Worm (Caenorhabditis elegans) whole organism, L3 larva: Measurements from ENCODE around the gene C09G9.1.

ENCODE experiments used
- R02D3.7 ChIP-seq: fragments of 150-350 bp; optimal IDR thresholded peaks from 2 replicates; lab custom pipeline; 2014; ENCODE audit warnings: missing biosample characterization, missing genetic modification characterization
- aly-2 ChIP-seq: fragments of 150-350 bp; optimal IDR thresholded peaks from 2 replicates; lab custom pipeline; 2014; ENCODE audit warnings: missing biosample characterization, missing genetic modification characterization
- ceh-16 ChIP-seq: sonication (generic microtip); optimal IDR thresholded peaks from 2 replicates; lab custom pipeline; 2017; ENCODE audit warnings: missing biosample characterization, missing genetic modification characterization
- ceh-28 ChIP-seq: fragments of 150-350 bp; optimal IDR thresholded peaks from 2 replicates; lab custom pipeline; 2014; ENCODE audit warnings: missing biosample characterization, missing genetic modification reagents, missing genetic modification characterization
- ceh-82 ChIP-seq: fragments of 150-350 bp; optimal IDR thresholded peaks from 2 replicates; lab custom pipeline; 2014; ENCODE audit warnings: missing biosample characterization, missing genetic modification characterization
- ceh-9 ChIP-seq: sonication (generic microtip); optimal IDR thresholded peaks from 2 replicates; lab custom pipeline; 2018; ENCODE audit warnings: missing biosample characterization, missing genetic modification characterization
- daf-12 ChIP-seq: fragments of 150-350 bp; optimal IDR thresholded peaks from 2 replicates; lab custom pipeline; 2014; ENCODE audit warnings: missing biosample characterization, missing genetic modification reagents, missing genetic modification characterization
- elt-1 ChIP-seq: fragments of 150-350 bp; optimal IDR thresholded peaks from 2 replicates; lab custom pipeline; 2014; ENCODE audit warnings: missing biosample characterization, missing genetic modification characterization
- elt-3 ChIP-seq, 3 experiments: fragments of 150-350 bp in 1 of 3; sonication (generic microtip) in 2 of 3; optimal IDR thresholded peaks; 2 replicates in 2 of 3; 4 replicates in 1 of 3; lab custom pipeline; 2014 to 2017; ENCODE audit warnings: missing biosample characterization in 3 of 3, missing genetic modification characterization in 3 of 3
- fkh-10 ChIP-seq: sonication (generic microtip); optimal IDR thresholded peaks from 2 replicates; lab custom pipeline; 2017; ENCODE audit warnings: missing biosample characterization, missing genetic modification reagents, missing genetic modification characterization
- fkh-2 ChIP-seq: fragments of 150-350 bp; optimal IDR thresholded peaks from 2 replicates; lab custom pipeline; 2014; ENCODE audit warnings: missing biosample characterization, missing genetic modification reagents, missing genetic modification characterization
- fos-1 ChIP-seq: fragments of 150-350 bp; optimal IDR thresholded peaks from 2 replicates; lab custom pipeline; 2014; ENCODE audit warnings: missing biosample characterization, missing genetic modification characterization
- hmg-11 ChIP-seq: sonication (generic microtip); optimal IDR thresholded peaks from 2 replicates; lab custom pipeline; 2016; ENCODE audit warnings: missing genetic modification characterization, missing compliant biosample characterization
- jun-1 ChIP-seq: fragments of 150-350 bp; optimal IDR thresholded peaks from 2 replicates; lab custom pipeline; 2014; ENCODE audit warnings: missing biosample characterization, missing genetic modification reagents, missing genetic modification characterization
- lin-15B ChIP-seq: fragments of 150-350 bp; optimal IDR thresholded peaks from 2 replicates; lab custom pipeline; 2014; ENCODE audit warnings: missing biosample characterization, missing genetic modification characterization
- lin-39 ChIP-seq: fragments of 150-350 bp; optimal IDR thresholded peaks from 2 replicates; lab custom pipeline; 2018; ENCODE audit warnings: missing biosample characterization, missing genetic modification reagents, missing genetic modification characterization
- lsy-12 ChIP-seq: sonication (generic microtip); optimal IDR thresholded peaks from 2 replicates; lab custom pipeline; 2016; ENCODE audit warnings: mild to moderate bottlenecking, missing genetic modification characterization, missing compliant biosample characterization
- mml-1 ChIP-seq: fragments of 150-350 bp; sonication (generic microtip); optimal IDR thresholded peaks from 3 replicates; lab custom pipeline; 2014; ENCODE audit warnings: missing biosample characterization, missing genetic modification characterization
- nfya-1 ChIP-seq: sonication (generic microtip); optimal IDR thresholded peaks from 2 replicates; lab custom pipeline; 2017; ENCODE audit warnings: missing genetic modification characterization, mild to moderate bottlenecking, missing compliant biosample characterization, antibody characterized with exemption, moderate library complexity; ENCODE audit not compliant: insufficient read depth
- nhr-12 ChIP-seq: fragments of 150-350 bp; optimal IDR thresholded peaks from 2 replicates; lab custom pipeline; 2014; ENCODE audit warnings: missing biosample characterization, missing genetic modification characterization
- nhr-23 ChIP-seq: fragments of 150-350 bp; optimal IDR thresholded peaks from 2 replicates; lab custom pipeline; 2014; ENCODE audit warnings: missing biosample characterization, missing genetic modification reagents, missing genetic modification characterization
- nhr-237 ChIP-seq: fragments of 150-350 bp; optimal IDR thresholded peaks from 2 replicates; lab custom pipeline; 2014; ENCODE audit warnings: missing biosample characterization, missing genetic modification characterization
- nhr-25 ChIP-seq: sonication (generic microtip); optimal IDR thresholded peaks from 2 replicates; lab custom pipeline; 2017; ENCODE audit warnings: missing biosample characterization, missing genetic modification characterization
- nhr-28 ChIP-seq: fragments of 150-350 bp; optimal IDR thresholded peaks from 2 replicates; lab custom pipeline; 2014; ENCODE audit warnings: missing biosample characterization, missing genetic modification characterization
- nhr-43 ChIP-seq: sonication (generic microtip); optimal IDR thresholded peaks from 2 replicates; lab custom pipeline; 2016; ENCODE audit warnings: mild to moderate bottlenecking, missing genetic modification characterization, missing compliant biosample characterization; ENCODE audit not compliant: poor library complexity, severe bottlenecking
- nhr-67 ChIP-seq: fragments of 150-350 bp; optimal IDR thresholded peaks from 2 replicates; lab custom pipeline; 2014; ENCODE audit warnings: missing biosample characterization, missing genetic modification characterization
- nhr-76 ChIP-seq: fragments of 150-350 bp; sonication (generic microtip); optimal IDR thresholded peaks from 5 replicates; lab custom pipeline; 2014; ENCODE audit warnings: missing biosample characterization, missing genetic modification characterization
- nhr-77 ChIP-seq: fragments of 150-350 bp; optimal IDR thresholded peaks from 2 replicates; lab custom pipeline; 2014; ENCODE audit warnings: missing biosample characterization, missing genetic modification characterization
- pha-4 ChIP-seq: fragments of 150-350 bp; optimal IDR thresholded peaks from 2 replicates; lab custom pipeline; 2014; ENCODE audit warnings: missing biosample characterization, missing genetic modification reagents, missing genetic modification characterization
- pqm-1 ChIP-seq: fragments of 150-350 bp; optimal IDR thresholded peaks from 2 replicates; lab custom pipeline; 2017; ENCODE audit warnings: missing biosample characterization, missing genetic modification characterization, inconsistent platforms
- sea-2 ChIP-seq: fragments of 150-350 bp; sonication (generic microtip); optimal IDR thresholded peaks from 4 replicates; lab custom pipeline; 2014; ENCODE audit warnings: missing biosample characterization, missing genetic modification reagents, missing genetic modification characterization
- skn-1 ChIP-seq: fragments of 150-350 bp; optimal IDR thresholded peaks from 2 replicates; lab custom pipeline; 2014; ENCODE audit warnings: missing biosample characterization, missing genetic modification characterization
- ztf-11 ChIP-seq: fragments of 150-350 bp; optimal IDR thresholded peaks from 2 replicates; lab custom pipeline; 2014; ENCODE audit warnings: missing biosample characterization, missing genetic modification characterization

C09G9.1 gene

ce11 chrIV:8827500-8827899 is 37.8 kb downstream of the C09G9.1 start, which contains the start of gene T28C6.7:
Gene T28C6.7, plus strand, starts transcription at chrIV:8827800.
- no peak for TF ChIP-seq ceh-82 (tag; lab: Kevin White, UChicago)
- TF ChIP-seq nhr-237, result no peak
- no peak for TF ChIP-seq mml-1 (tag; lab: Kevin White, UChicago)
- TF ChIP-seq elt-3 (tag; optimal IDR thresholded peaks at IDR 0.05; lab: Kevin White, UChicago), result no peak
- no peak for TF ChIP-seq fos-1 (tag; lab: Kevin White, UChicago)
- no peak for TF ChIP-seq sea-2 (GFP tag; lab: Kevin White, UChicago)
- no peak for TF ChIP-seq pha-4
- no peak for TF ChIP-seq daf-12 (tag; lab: Kevin White, UChicago)
- no peak for TF ChIP-seq aly-2 (tag; lab: Kevin White, UChicago)
- no peak for TF ChIP-seq ceh-16

ce11 chrIV:8826606-8827000 is 38.7 kb downstream of the C09G9.1 start:
- no peak for TF ChIP-seq lin-39 (tag; lab: Kevin White, UChicago)
- peak; percentile 37 for TF ChIP-seq nfya-1
- TF ChIP-seq fkh-2 (tag; lab: Kevin White, UChicago), result no peak
- TF ChIP-seq nhr-25 (tag; lab: Kevin White, UChicago), result peak; percentile 3
- no peak for TF ChIP-seq ceh-16
- peak; percentile 19 for TF ChIP-seq lin-15B
- TF ChIP-seq jun-1 (tag; lab: Kevin White, UChicago), result peak; percentile 7
- TF ChIP-seq pqm-1 (tag; lab: Kevin White, UChicago), result no peak
- TF ChIP-seq pha-4, result peak; percentile 9
- peak; percentile 22 for TF ChIP-seq ceh-28 (tag; lab: Kevin White, UChicago)
- TF ChIP-seq hmg-11, result peak; percentile 65

ce11 chrIV:8825997-8826605 is 39.2 kb downstream of the C09G9.1 start:
- TF ChIP-seq elt-3 (tag; optimal IDR thresholded peaks at IDR 0.05; lab: Kevin White, UChicago) (no peak), fos-1 (tag; lab: Kevin White, UChicago) (no peak), nhr-23 (tag; lab: Kevin White, UChicago) (peak; percentile 31), ceh-16 (no peak), R02D3.7 (tag; lab: Kevin White, UChicago) (peak; percentile 49), skn-1 (tag; lab: Kevin White, UChicago) (no peak), elt-1 (tag; lab: Kevin White, UChicago) (peak; percentile 9), nhr-76 (tag; lab: Kevin White, UChicago) (no peak), aly-2 (tag; lab: Kevin White, UChicago) (peak; percentile 11), fkh-2 (tag; lab: Kevin White, UChicago) (no peak), nhr-43 (tag; lab: Kevin White, UChicago) (peak; percentile 73), hmg-11 (no peak), fkh-10 (GFP tag; lab: Kevin White, UChicago) (no peak), nhr-77 (tag; lab: Kevin White, UChicago) (peak; percentile 56), nhr-12 (no peak), ceh-82 (tag; lab: Kevin White, UChicago) (peak; percentile 70), nhr-28 (tag; lab: Kevin White, UChicago) (no peak), mml-1 (tag; lab: Kevin White, UChicago) (no peak), ztf-11 (tag; lab: Kevin White, UChicago) (no peak), ceh-9 (tag; lab: Kevin White, UChicago) (no peak), pqm-1 (tag; lab: Kevin White, UChicago) (no peak), lin-39 (tag; lab: Kevin White, UChicago) (no peak), lsy-12 (tag; lab: Kevin White, UChicago) (peak; percentile 6), nhr-25 (tag; lab: Kevin White, UChicago) (peak; percentile 58), ceh-28 (tag; lab: Kevin White, UChicago) (peak; percentile 37)

- TF ChIP-seq nhr-23 (tag; lab: Kevin White, UChicago) (peak; percentile 29), nhr-43 (tag; lab: Kevin White, UChicago) (peak; percentile 16), jun-1 (tag; lab: Kevin White, UChicago) (no peak), nhr-67 (tag; lab: Kevin White, UChicago) (no peak), elt-1 (tag; lab: Kevin White, UChicago) (peak; percentile 83), nhr-25 (tag; lab: Kevin White, UChicago) (peak; percentile 86), daf-12 (tag; lab: Kevin White, UChicago) (no peak)
Observed at ce11 chrIV:8824145-8824833, 41.0 kb downstream of the C09G9.1 start, which contains the start of the genes col-117 and col-3. Gene col-117, minus strand, starts transcription at chrIV:8824195. Gene col-3, plus strand, starts transcription at chrIV:8824783.
